Worm (Caenorhabditis elegans) whole organism, young adult: Measurements from ENCODE around the gene try-5.
A peak's percentile ranks its signal among the peaks of the same experiment; 100 is the strongest.

Experiments
- C17E4.6 ChIP-seq: fragments of 200-800 bp; sonication (Bioruptor generic); IDR thresholded peaks from 2 replicates; pipeline ENCODE4 v1.3.6; 2022; ENCODE audit warnings: missing genetic modification reagents, missing genetic modification characterization, missing compliant biosample characterization
- D2030.7 ChIP-seq: fragments of 200-800 bp; sonication (Bioruptor generic); IDR thresholded peaks from 2 replicates; pipeline ENCODE4 v1.3.6; 2022; ENCODE audit warnings: missing genetic modification reagents, missing genetic modification characterization, missing compliant biosample characterization
- F10E7.11 ChIP-seq: sonication (generic microtip); optimal IDR thresholded peaks from 2 replicates; lab custom pipeline; 2017; ENCODE audit warnings: mild to moderate bottlenecking, missing genetic modification characterization, moderate library complexity, missing compliant biosample characterization
- F33H1.4 ChIP-seq: fragments of 200-800 bp; sonication (Bioruptor generic); IDR thresholded peaks from 2 replicates; pipeline ENCODE4 v1.3.6; 2022; ENCODE audit warnings: missing genetic modification reagents, missing genetic modification characterization, missing compliant biosample characterization
- F37B4.10 ChIP-seq: fragments of 200-800 bp; sonication (Bioruptor generic); IDR thresholded peaks from 2 replicates; pipeline ENCODE4 v1.3.6; 2022; ENCODE audit warnings: missing genetic modification characterization, missing compliant biosample characterization
- F57A8.1 ChIP-seq: fragments of 200-800 bp; sonication (Bioruptor generic); optimal IDR thresholded peaks from 2 replicates; lab custom pipeline; 2018; ENCODE audit warnings: mild to moderate bottlenecking, missing genetic modification characterization, moderate library complexity, missing compliant biosample characterization
- T26A5.8 ChIP-seq: sonication (generic microtip); optimal IDR thresholded peaks from 2 replicates; lab custom pipeline; 2016; ENCODE audit warnings: missing genetic modification characterization, missing compliant biosample characterization
- Y56A3A.18 ChIP-seq: fragments of 200-800 bp; sonication (Bioruptor generic); IDR thresholded peaks from 2 replicates; pipeline ENCODE4 v1.3.6; 2022; ENCODE audit warnings: missing genetic modification reagents, missing genetic modification characterization, missing compliant biosample characterization
- Y79H2A.3 ChIP-seq: fragments of 200-800 bp; sonication (Bioruptor generic); conservative IDR thresholded peaks from 2 replicates; pipeline ENCODE4 v1.3.6; 2022; ENCODE audit warnings: missing genetic modification reagents, missing genetic modification characterization, missing compliant biosample characterization
- aptf-2 ChIP-seq: fragments of 200-800 bp; sonication (Bioruptor generic); conservative IDR thresholded peaks from 2 replicates; pipeline ENCODE4 v1.3.6; 2022; ENCODE audit warnings: missing genetic modification reagents, missing genetic modification characterization, missing compliant biosample characterization
- aptf-3 ChIP-seq: fragments of 200-800 bp; sonication (Bioruptor generic); IDR thresholded peaks from 2 replicates; pipeline ENCODE4 v1.3.6; 2022; ENCODE audit warnings: missing genetic modification characterization, missing compliant biosample characterization
- atf-7 ChIP-seq: sonication (generic microtip); optimal IDR thresholded peaks from 2 replicates; lab custom pipeline; 2017; ENCODE audit warnings: mild to moderate bottlenecking, missing genetic modification characterization, missing compliant biosample characterization
- attf-6 ChIP-seq: fragments of 200-800 bp; sonication (Bioruptor generic); IDR thresholded peaks from 2 replicates; pipeline ENCODE4 v1.3.6; 2022; ENCODE audit warnings: missing genetic modification reagents, missing genetic modification characterization, missing compliant biosample characterization
- bed-2 ChIP-seq: fragments of 200-800 bp; sonication (Bioruptor generic); IDR thresholded peaks from 2 replicates; pipeline ENCODE4 v1.3.6; 2022; ENCODE audit warnings: missing genetic modification reagents, missing genetic modification characterization, missing compliant biosample characterization
- cebp-1 ChIP-seq, 2 experiments: fragments of 200-800 bp in 1 of 2; sonication (Bioruptor generic) in 1 of 2; sonication (generic microtip) in 1 of 2; IDR thresholded peaks in 1 of 2; optimal IDR thresholded peaks in 1 of 2; 2 replicates each; pipeline versions ENCODE4 v1.3.6 to Lab custom; 2017 to 2022; ENCODE audit warnings: missing compliant biosample characterization in 2 of 2, missing genetic modification characterization in 2 of 2, mild to moderate bottlenecking in 1 of 2, missing genetic modification reagents in 1 of 2, moderate library complexity in 1 of 2
- ceh-40 ChIP-seq: fragments of 200-800 bp; sonication (Bioruptor generic); IDR thresholded peaks from 2 replicates; pipeline ENCODE4 v1.3.6; 2022; ENCODE audit warnings: missing genetic modification characterization, missing compliant biosample characterization
- die-1 ChIP-seq: sonication (generic microtip); optimal IDR thresholded peaks from 2 replicates; lab custom pipeline; 2016; ENCODE audit warnings: missing genotype, mild to moderate bottlenecking, missing genetic modification characterization, missing compliant biosample characterization
- egl-44 ChIP-seq: fragments of 200-800 bp; sonication (Bioruptor generic); IDR thresholded peaks from 2 replicates; pipeline ENCODE4 v1.3.6; 2022; ENCODE audit warnings: missing genetic modification reagents, missing genetic modification characterization, missing compliant biosample characterization
- egrh-3 ChIP-seq: fragments of 200-800 bp; sonication (Bioruptor generic); IDR thresholded peaks from 2 replicates; pipeline ENCODE4 v1.3.6; 2022; ENCODE audit warnings: missing genetic modification reagents, missing genetic modification characterization, missing compliant biosample characterization
- hlh-26 ChIP-seq: fragments of 200-800 bp; sonication (Bioruptor generic); conservative IDR thresholded peaks from 2 replicates; pipeline ENCODE4 v1.3.6; 2022; ENCODE audit warnings: missing genetic modification reagents, missing genetic modification characterization, missing compliant biosample characterization
- let-526 ChIP-seq: fragments of 200-800 bp; sonication (Bioruptor generic); IDR thresholded peaks from 2 replicates; pipeline ENCODE4 v1.3.6; 2022; ENCODE audit warnings: missing genetic modification reagents, missing genetic modification characterization, missing compliant biosample characterization
- let-607 ChIP-seq, 2 experiments: fragments of 200-800 bp in 1 of 2; sonication (Bioruptor generic) in 1 of 2; sonication (generic microtip) in 1 of 2; optimal IDR thresholded peaks; 2 replicates each; lab custom pipeline; 2016 to 2018; ENCODE audit warnings: mild to moderate bottlenecking in 2 of 2, missing compliant biosample characterization in 2 of 2, missing genetic modification characterization in 2 of 2, moderate library complexity in 2 of 2, missing genotype in 1 of 2
- lin-54 ChIP-seq: fragments of 200-800 bp; sonication (Bioruptor generic); optimal IDR thresholded peaks from 2 replicates; lab custom pipeline; 2018; ENCODE audit warnings: mild to moderate bottlenecking, missing genetic modification characterization, missing compliant biosample characterization
- lsl-1 ChIP-seq: fragments of 200-800 bp; sonication (Bioruptor generic); optimal IDR thresholded peaks from 2 replicates; lab custom pipeline; 2018; ENCODE audit warnings: mild to moderate bottlenecking, missing genetic modification characterization, moderate library complexity, missing compliant biosample characterization
- madf-8 ChIP-seq: fragments of 200-800 bp; sonication (Bioruptor generic); conservative IDR thresholded peaks from 2 replicates; pipeline ENCODE4 v1.3.6; 2022; ENCODE audit warnings: missing genetic modification reagents, missing genetic modification characterization, missing compliant biosample characterization
- mcd-1 ChIP-seq: fragments of 200-800 bp; sonication (Bioruptor generic); IDR thresholded peaks from 2 replicates; pipeline ENCODE4 v1.3.6; 2022; ENCODE audit warnings: missing genetic modification reagents, missing genetic modification characterization, missing compliant biosample characterization
- nfya-1 ChIP-seq: sonication (generic microtip); optimal IDR thresholded peaks from 2 replicates; lab custom pipeline; 2017; ENCODE audit warnings: antibody characterized with exemption, missing compliant biosample characterization, missing genetic modification characterization, borderline replicate concordance; ENCODE audit not compliant: insufficient read depth
- nhr-120 ChIP-seq: fragments of 200-800 bp; sonication (Bioruptor generic); IDR thresholded peaks from 2 replicates; pipeline ENCODE4 v1.3.6; 2022; ENCODE audit warnings: missing genetic modification characterization, missing compliant biosample characterization
- nhr-179 ChIP-seq: sonication (generic microtip); optimal IDR thresholded peaks from 2 replicates; lab custom pipeline; 2016; ENCODE audit warnings: mild to moderate bottlenecking, missing genetic modification characterization, missing compliant biosample characterization
- nhr-80 ChIP-seq: sonication (generic microtip); optimal IDR thresholded peaks from 2 replicates; lab custom pipeline; 2016; ENCODE audit warnings: missing genetic modification characterization, missing compliant biosample characterization
- nhr-90 ChIP-seq: sonication (generic microtip); optimal IDR thresholded peaks from 2 replicates; lab custom pipeline; 2016; ENCODE audit warnings: missing genotype, mild to moderate bottlenecking, missing genetic modification characterization, missing compliant biosample characterization
- pbrm-1 ChIP-seq: fragments of 200-800 bp; sonication (Bioruptor generic); IDR thresholded peaks from 2 replicates; pipeline ENCODE4 v1.3.6; 2022; ENCODE audit warnings: missing genetic modification reagents, missing genetic modification characterization, missing compliant biosample characterization
- rec-8 ChIP-seq, 2 experiments: sonication (generic microtip); optimal IDR thresholded peaks; 2 replicates each; lab custom pipeline; 2016; ENCODE audit warnings: mild to moderate bottlenecking in 2 of 2, missing genetic modification characterization in 2 of 2, missing genetic modification reagents in 2 of 2, missing genotype in 2 of 2, missing biosample characterization in 1 of 2, missing compliant biosample characterization in 1 of 2, moderate library complexity in 1 of 2
- snpc-4 ChIP-seq, 5 experiments: fragments of 150-350 bp in 1 of 5; sonication (generic microtip) in 4 of 5; optimal IDR thresholded peaks; 2 replicates each; lab custom pipeline; 2014 to 2018; ENCODE audit warnings: missing genetic modification characterization in 5 of 5, missing biosample characterization in 3 of 5, antibody characterized with exemption in 2 of 5, mild to moderate bottlenecking in 2 of 5, missing compliant biosample characterization in 2 of 5, missing genotype in 2 of 5, moderate library complexity in 2 of 5, missing genetic modification reagents in 1 of 5
- tbp1 ChIP-seq: fragments of 200-800 bp; sonication (Bioruptor generic); optimal IDR thresholded peaks from 2 replicates; lab custom pipeline; 2018; ENCODE audit warnings: mild to moderate bottlenecking, missing genetic modification characterization, missing compliant biosample characterization
- unc-62 ChIP-seq: fragments of 150-350 bp; optimal IDR thresholded peaks from 2 replicates; lab custom pipeline; 2014; ENCODE audit warnings: missing biosample characterization, missing genetic modification reagents, missing genetic modification characterization
- zim-3 ChIP-seq: sonication (generic microtip); optimal IDR thresholded peaks from 2 replicates; lab custom pipeline; 2017; ENCODE audit warnings: mild to moderate bottlenecking, missing genetic modification characterization, moderate library complexity, missing compliant biosample characterization
- ztf-3 ChIP-seq: fragments of 200-800 bp; sonication (Bioruptor generic); optimal IDR thresholded peaks from 2 replicates; lab custom pipeline; 2018; ENCODE audit warnings: mild to moderate bottlenecking, missing genetic modification characterization, missing compliant biosample characterization

Gene try-5

ce11 chrV:9334216-9334615, 12.6 kb upstream of the try-5 start, which contains the start of gene ucp-4 (continued):
- TF ChIP-seq let-526 (no peak), F10E7.11 (tag; lab: Kevin White, UChicago) (no peak), attf-6 (GFP tag; lab: Robert Waterston, UW) (no peak), mcd-1 (no peak), pbrm-1 (GFP tag; lab: Robert Waterston, UW) (no peak), bed-2 (GFP tag; lab: Robert Waterston, UW) (no peak), nhr-80 (tag; lab: Kevin White, UChicago) (peak; percentile 72), T26A5.8 (tag; lab: Kevin White, UChicago) (no peak), aptf-3 (GFP tag; lab: Robert Waterston, UW) (no peak), ztf-3 (no peak), zim-3 (tag; lab: Kevin White, UChicago) (no peak), C17E4.6 (GFP tag; lab: Robert Waterston, UW) (no peak), nhr-120 (no peak), Y79H2A.3 (no peak), die-1 (tag; lab: Kevin White, UChicago) (no peak), atf-7 (tag; lab: Kevin White, UChicago) (peak; percentile 4), Y56A3A.18 (GFP tag; lab: Robert Waterston, UW) (no peak), F37B4.10 (GFP tag; lab: Robert Waterston, UW) (no peak), snpc-4 (GFP tag; optimal IDR thresholded peaks at IDR 0.05; lab: Kevin White, UChicago) (no peak), snpc-4 (tag; optimal IDR thresholded peaks at IDR 0.05; lab: Kevin White, UChicago) (peak in 1 of 4 experiments; percentile 33), egrh-3 (GFP tag; lab: Robert Waterston, UW) (no peak), nhr-90 (no peak), F57A8.1 (GFP tag; lab: Kevin White, UChicago) (no peak), ceh-40 (GFP tag; lab: Robert Waterston, UW) (no peak), nhr-179 (tag; lab: Kevin White, UChicago) (no peak), nfya-1 (tag; lab: Kevin White, UChicago) (no peak), egl-44 (GFP tag; lab: Robert Waterston, UW) (peak; percentile 30; the same call in 1 of the 2 replicates), lsl-1 (GFP tag; lab: Kevin White, UChicago) (no peak), tbp1 (GFP tag; lab: Kevin White, UChicago) (no peak), hlh-26 (GFP tag; lab: Robert Waterston, UW) (no peak), aptf-2 (GFP tag; lab: Robert Waterston, UW) (no peak), F33H1.4 (no peak), lin-54 (GFP tag; lab: Kevin White, UChicago) (no peak), unc-62 (GFP tag; lab: Kevin White, UChicago) (peak; percentile 75), D2030.7 (GFP tag; lab: Robert Waterston, UW) (no peak), madf-8 (GFP tag; lab: Robert Waterston, UW) (no peak), let-607 (tag; optimal IDR thresholded peaks at IDR 0.05; lab: Kevin White, UChicago) (no peak), rec-8 (tag; optimal IDR thresholded peaks at IDR 0.05; lab: Kevin White, UChicago) (no peak)

DNA sequence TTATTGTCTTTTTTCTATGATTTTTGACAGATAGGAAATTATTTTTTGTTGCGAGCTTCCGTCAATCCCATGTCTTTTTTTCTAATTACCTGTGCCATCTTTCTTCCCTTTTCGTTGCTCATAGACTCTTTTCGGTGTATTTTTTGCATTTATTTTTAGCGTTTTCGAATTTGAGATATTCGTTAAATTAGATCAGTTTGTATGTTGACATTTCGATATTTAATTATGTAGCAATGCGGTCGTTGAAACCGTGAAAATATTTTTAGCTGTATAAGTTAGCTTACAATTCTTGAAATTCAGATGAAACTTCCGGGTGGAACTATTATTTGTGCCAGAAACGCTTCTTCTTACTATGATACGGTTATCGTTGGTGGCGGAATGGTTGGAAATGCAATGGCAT, 10.4 kb upstream of the try-5 start, which contains the start of gene coq-6:
coq-6 (plus strand) TSS at position 301 of the 400 bp plus-strand sequence.
- TF ChIP-seq cebp-1 (GFP tag; IDR thresholded peaks at IDR 0.05; lab: Robert Waterston, UW) (no peak), cebp-1 (tag; optimal IDR thresholded peaks at IDR 0.05; lab: Kevin White, UChicago) (peak; percentile 1), Y79H2A.3 (no peak)
